Fruit fly (Drosophila melanogaster) whole organism, prepupa: ENCODE results near the gene CG6420.

ENCODE experiments used
- CG10631 ChIP-seq: fragments of 200-800 bp; sonication (Bioruptor generic); optimal IDR thresholded peaks from 2 replicates; lab custom pipeline; 2016; ENCODE audit warnings: missing biosample characterization, missing genetic modification characterization
- CG34406 ChIP-seq: fragments of 200-800 bp; sonication (Bioruptor generic); optimal IDR thresholded peaks from 3 replicates; lab custom pipeline; 2016; ENCODE audit warnings: missing biosample characterization, missing genetic modification characterization
- CG3919 ChIP-seq: fragments of 200-800 bp; sonication (Bioruptor generic); optimal IDR thresholded peaks from 3 replicates; lab custom pipeline; 2016; ENCODE audit warnings: missing biosample characterization, missing genetic modification characterization
- CG6792 ChIP-seq: fragments of 200-800 bp; sonication (Bioruptor generic); optimal IDR thresholded peaks from 3 replicates; lab custom pipeline; 2016; ENCODE audit warnings: missing biosample characterization, missing genetic modification characterization
- CG6854 ChIP-seq: fragments of 200-800 bp; sonication (Bioruptor generic); optimal IDR thresholded peaks from 2 replicates; lab custom pipeline; 2017; ENCODE audit warnings: missing biosample characterization, mild to moderate bottlenecking, missing genetic modification characterization
- CG8119 ChIP-seq: fragments of 200-800 bp; sonication (Bioruptor generic); IDR thresholded peaks from 3 replicates; pipeline ENCODE4 v1.3.6; 2022; ENCODE audit warnings: missing biosample characterization, missing genetic modification characterization
- CG8632 ChIP-seq: fragments of 200-800 bp; sonication (Bioruptor generic); optimal IDR thresholded peaks from 3 replicates; lab custom pipeline; 2016; ENCODE audit warnings: missing biosample characterization, missing genetic modification characterization
- Ets96B ChIP-seq: fragments of 200-800 bp; optimal IDR thresholded peaks from 2 replicates; lab custom pipeline; 2019; ENCODE audit warnings: missing biosample characterization, mild to moderate bottlenecking, missing genetic modification characterization, moderate library complexity
- Sox15 ChIP-seq: fragments of 200-800 bp; sonication (Bioruptor generic); optimal IDR thresholded peaks from 3 replicates; lab custom pipeline; 2016; ENCODE audit warnings: missing biosample characterization, missing genetic modification characterization
- eg ChIP-seq: fragments of 200-800 bp; sonication (Bioruptor generic); IDR thresholded peaks from 3 replicates; pipeline ENCODE4 v1.3.6; 2022; ENCODE audit warnings: missing biosample characterization, missing genetic modification characterization
- esn ChIP-seq: fragments of 200-800 bp; sonication (Bioruptor generic); optimal IDR thresholded peaks from 2 replicates; lab custom pipeline; 2016; ENCODE audit warnings: missing biosample characterization, mild to moderate bottlenecking, missing genetic modification characterization, moderate library complexity
- fkh ChIP-seq: fragments of 200-800 bp; sonication (Bioruptor generic); optimal IDR thresholded peaks from 3 replicates; lab custom pipeline; 2017; ENCODE audit warnings: missing biosample characterization, mild to moderate bottlenecking, missing genetic modification characterization, moderate library complexity
- lz ChIP-seq: fragments of 200-800 bp; sonication (Bioruptor generic); optimal IDR thresholded peaks from 3 replicates; lab custom pipeline; 2016; ENCODE audit warnings: missing biosample characterization, missing genetic modification characterization

dm6 chr3R:26717864-26718263 lies 7.2 kb downstream of the CG6420 start, which contains the start of gene Yif1:
- TF ChIP-seq esn (GFP tag; lab: Kevin White, UChicago) (no peak), eg (GFP tag; lab: Robert Waterston, UW) (no peak), CG3919 (GFP tag; lab: Kevin White, UChicago) (no peak), CG6854 (no peak), CG34406 (no peak), CG8119 (GFP tag; lab: Robert Waterston, UW) (no peak), Ets96B (tag; lab: Kevin White, UChicago) (no peak), CG6792 (GFP tag; lab: Kevin White, UChicago) (no peak), CG8632 (no peak), CG10631 (GFP tag; lab: Kevin White, UChicago) (no peak), lz (GFP tag; lab: Kevin White, UChicago) (no peak), Sox15 (GFP tag; lab: Kevin White, UChicago) (no peak), fkh (GFP tag; lab: Kevin White, UChicago) (no peak)
